Worm (Caenorhabditis elegans) whole organism, young adult: ENCODE results near the gene srh-133.

ENCODE experiments used
- B0261.1 ChIP-seq: sonication (generic microtip); optimal IDR thresholded peaks from 2 replicates; lab custom pipeline; 2016; ENCODE audit warnings: mild to moderate bottlenecking, missing genetic modification characterization, moderate library complexity, missing compliant biosample characterization
- D2030.7 ChIP-seq: fragments of 200-800 bp; sonication (Bioruptor generic); IDR thresholded peaks from 2 replicates; pipeline ENCODE4 v1.3.6; 2022; ENCODE audit warnings: missing genetic modification reagents, missing genetic modification characterization, missing compliant biosample characterization
- F37B4.10 ChIP-seq: fragments of 200-800 bp; sonication (Bioruptor generic); IDR thresholded peaks from 2 replicates; pipeline ENCODE4 v1.3.6; 2022; ENCODE audit warnings: missing genetic modification characterization, missing compliant biosample characterization
- F57C9.4 ChIP-seq: sonication (generic microtip); optimal IDR thresholded peaks from 2 replicates; lab custom pipeline; 2017; ENCODE audit warnings: mild to moderate bottlenecking, missing genetic modification characterization, missing compliant biosample characterization
- atf-7 ChIP-seq: sonication (generic microtip); optimal IDR thresholded peaks from 2 replicates; lab custom pipeline; 2017; ENCODE audit warnings: mild to moderate bottlenecking, missing genetic modification characterization, missing compliant biosample characterization
- attf-6 ChIP-seq: fragments of 200-800 bp; sonication (Bioruptor generic); IDR thresholded peaks from 2 replicates; pipeline ENCODE4 v1.3.6; 2022; ENCODE audit warnings: missing genetic modification reagents, missing genetic modification characterization, missing compliant biosample characterization
- ceh-27 ChIP-seq: fragments of 200-800 bp; sonication (Bioruptor generic); optimal IDR thresholded peaks from 2 replicates; lab custom pipeline; 2018; ENCODE audit warnings: mild to moderate bottlenecking, missing genetic modification characterization, moderate library complexity, missing compliant biosample characterization
- ceh-40 ChIP-seq: fragments of 200-800 bp; sonication (Bioruptor generic); IDR thresholded peaks from 2 replicates; pipeline ENCODE4 v1.3.6; 2022; ENCODE audit warnings: missing genetic modification characterization, missing compliant biosample characterization
- ceh-58 ChIP-seq: fragments of 200-800 bp; sonication (Bioruptor generic); IDR thresholded peaks from 2 replicates; pipeline ENCODE4 v1.3.6; 2022; ENCODE audit warnings: missing genetic modification characterization, missing compliant biosample characterization
- ceh-79 ChIP-seq: sonication (generic microtip); optimal IDR thresholded peaks from 2 replicates; lab custom pipeline; 2017; ENCODE audit warnings: mild to moderate bottlenecking, missing genetic modification characterization, missing compliant biosample characterization
- chd-7 ChIP-seq: sonication (generic microtip); optimal IDR thresholded peaks from 2 replicates; lab custom pipeline; 2016; ENCODE audit warnings: mild to moderate bottlenecking, missing genetic modification characterization, moderate library complexity, missing compliant biosample characterization
- dox-1 ChIP-seq: fragments of 200-800 bp; sonication (Bioruptor generic); IDR thresholded peaks from 2 replicates; pipeline ENCODE4 v1.3.6; 2022; ENCODE audit warnings: missing genetic modification reagents, missing genetic modification characterization, missing compliant biosample characterization
- egl-44 ChIP-seq: fragments of 200-800 bp; sonication (Bioruptor generic); IDR thresholded peaks from 2 replicates; pipeline ENCODE4 v1.3.6; 2022; ENCODE audit warnings: missing genetic modification reagents, missing genetic modification characterization, missing compliant biosample characterization
- ekl-4 ChIP-seq: fragments of 200-800 bp; sonication (Bioruptor generic); IDR thresholded peaks from 2 replicates; pipeline ENCODE4 v1.3.6; 2022; ENCODE audit warnings: missing genetic modification reagents, missing genetic modification characterization, missing compliant biosample characterization
- fkh-3 ChIP-seq: sonication (generic microtip); optimal IDR thresholded peaks from 2 replicates; lab custom pipeline; 2016; ENCODE audit warnings: mild to moderate bottlenecking, missing genetic modification characterization, missing compliant biosample characterization
- lin-40 ChIP-seq: sonication (generic microtip); optimal IDR thresholded peaks from 2 replicates; lab custom pipeline; 2016; ENCODE audit warnings: missing genetic modification characterization, mild to moderate bottlenecking, missing compliant biosample characterization, missing genotype, missing genetic modification reagents
- mcd-1 ChIP-seq: fragments of 200-800 bp; sonication (Bioruptor generic); IDR thresholded peaks from 2 replicates; pipeline ENCODE4 v1.3.6; 2022; ENCODE audit warnings: missing genetic modification reagents, missing genetic modification characterization, missing compliant biosample characterization
- nhr-179 ChIP-seq: sonication (generic microtip); optimal IDR thresholded peaks from 2 replicates; lab custom pipeline; 2016; ENCODE audit warnings: mild to moderate bottlenecking, missing genetic modification characterization, missing compliant biosample characterization
- pbrm-1 ChIP-seq: fragments of 200-800 bp; sonication (Bioruptor generic); IDR thresholded peaks from 2 replicates; pipeline ENCODE4 v1.3.6; 2022; ENCODE audit warnings: missing genetic modification reagents, missing genetic modification characterization, missing compliant biosample characterization
- rec-8 ChIP-seq, 2 experiments: sonication (generic microtip); optimal IDR thresholded peaks; 2 replicates each; lab custom pipeline; 2016; ENCODE audit warnings: mild to moderate bottlenecking in 2 of 2, missing genetic modification characterization in 2 of 2, missing genetic modification reagents in 2 of 2, missing genotype in 2 of 2, missing biosample characterization in 1 of 2, missing compliant biosample characterization in 1 of 2, moderate library complexity in 1 of 2
- snpc-4 ChIP-seq, 5 experiments: fragments of 150-350 bp in 1 of 5; sonication (generic microtip) in 4 of 5; optimal IDR thresholded peaks; 2 replicates each; lab custom pipeline; 2014 to 2018; ENCODE audit warnings: missing genetic modification characterization in 5 of 5, missing biosample characterization in 3 of 5, antibody characterized with exemption in 2 of 5, mild to moderate bottlenecking in 2 of 5, missing compliant biosample characterization in 2 of 5, missing genotype in 2 of 5, moderate library complexity in 2 of 5, missing genetic modification reagents in 1 of 5
- sptf-2 ChIP-seq: fragments of 200-800 bp; sonication (Bioruptor generic); optimal IDR thresholded peaks from 2 replicates; lab custom pipeline; 2018; ENCODE audit warnings: mild to moderate bottlenecking, missing genetic modification characterization, missing compliant biosample characterization
- tbp1 ChIP-seq: fragments of 200-800 bp; sonication (Bioruptor generic); optimal IDR thresholded peaks from 2 replicates; lab custom pipeline; 2018; ENCODE audit warnings: mild to moderate bottlenecking, missing genetic modification characterization, missing compliant biosample characterization
- tlf-1 ChIP-seq: fragments of 200-800 bp; sonication (Bioruptor generic); optimal IDR thresholded peaks from 2 replicates; lab custom pipeline; 2018; ENCODE audit warnings: mild to moderate bottlenecking, missing genetic modification characterization, missing compliant biosample characterization
- zfh-2 ChIP-seq: fragments of 200-800 bp; sonication (Bioruptor generic); conservative IDR thresholded peaks from 2 replicates; pipeline ENCODE4 v1.3.6; 2022; ENCODE audit warnings: missing genetic modification reagents, missing genetic modification characterization, missing compliant biosample characterization
- zim-3 ChIP-seq: sonication (generic microtip); optimal IDR thresholded peaks from 2 replicates; lab custom pipeline; 2017; ENCODE audit warnings: mild to moderate bottlenecking, missing genetic modification characterization, moderate library complexity, missing compliant biosample characterization
- ztf-26 ChIP-seq: sonication (generic microtip); optimal IDR thresholded peaks from 2 replicates; lab custom pipeline; 2017; ENCODE audit warnings: missing genetic modification characterization, missing compliant biosample characterization

srh-133 gene

ce11 chrV:17962500-17962899 is 51.5 kb downstream of the srh-133 start:
- no peak for TF ChIP-seq F57C9.4 (tag; lab: Kevin White, UChicago)
- 0 out of 2 replicates have a peak, but pooled peaks have one; percentile 35 for TF ChIP-seq ekl-4
- TF ChIP-seq atf-7 (tag; lab: Kevin White, UChicago), result no peak
- TF ChIP-seq F37B4.10 (GFP tag; lab: Robert Waterston, UW), result no peak
- TF ChIP-seq ztf-26 (tag; lab: Kevin White, UChicago), result no peak
- no peak for TF ChIP-seq D2030.7 (GFP tag; lab: Robert Waterston, UW)
- TF ChIP-seq attf-6 (GFP tag; lab: Robert Waterston, UW), result no peak
- TF ChIP-seq pbrm-1 (GFP tag; lab: Robert Waterston, UW), result 0 out of 2 replicates have a peak, but pooled peaks have one; percentile 38
- TF ChIP-seq egl-44 (GFP tag; lab: Robert Waterston, UW), result no peak
- TF ChIP-seq dox-1, result 0 out of 2 replicates have a peak, but pooled peaks have one; percentile 20
- TF ChIP-seq nhr-179 (tag; lab: Kevin White, UChicago), result no peak
- TF ChIP-seq fkh-3 (tag; lab: Kevin White, UChicago), result no peak
- TF ChIP-seq zim-3 (tag; lab: Kevin White, UChicago), result no peak
- TF ChIP-seq B0261.1 (tag; lab: Kevin White, UChicago), result no peak
- no peak for TF ChIP-seq chd-7 (tag; lab: Kevin White, UChicago)
- TF ChIP-seq snpc-4 (GFP tag; optimal IDR thresholded peaks at IDR 0.05; lab: Kevin White, UChicago), result no peak
- peak in 1 of 4 experiments; percentile 28 for TF ChIP-seq snpc-4 (tag; optimal IDR thresholded peaks at IDR 0.05; lab: Kevin White, UChicago)
- TF ChIP-seq ceh-27 (GFP tag; lab: Kevin White, UChicago), result no peak
- TF ChIP-seq ceh-58 (GFP tag; lab: Robert Waterston, UW), result 0 out of 2 replicates have a peak, but pooled peaks have one; percentile 68
- no peak for TF ChIP-seq ceh-79 (tag; lab: Kevin White, UChicago)
- TF ChIP-seq zfh-2, result peak; percentile 85
- 0 out of 2 replicates have a peak, but pooled peaks have one; percentile 6 for TF ChIP-seq mcd-1 (GFP tag; lab: Robert Waterston, UW)
- no peak for TF ChIP-seq lin-40 (tag; lab: Kevin White, UChicago)
- no peak for TF ChIP-seq tlf-1 (GFP tag; lab: Kevin White, UChicago)
- TF ChIP-seq ceh-40 (GFP tag; lab: Robert Waterston, UW), result no peak
- no peak for TF ChIP-seq tbp1 (GFP tag; lab: Kevin White, UChicago)
- no peak for TF ChIP-seq rec-8 (tag; optimal IDR thresholded peaks at IDR 0.05; lab: Kevin White, UChicago)
- no peak for TF ChIP-seq sptf-2 (GFP tag; lab: Kevin White, UChicago)
